Fruit fly (Drosophila melanogaster) whole organism, embryonic: ENCODE data around the gene CG1785.

ENCODE experiments used
- Atf-2 ChIP-seq: fragments of 200-800 bp; sonication (Bioruptor generic); optimal IDR thresholded peaks from 2 replicates; lab custom pipeline; 2016; ENCODE audit warnings: missing biosample characterization, missing genetic modification characterization
- C15 ChIP-seq: fragments of 200-800 bp; sonication (Bioruptor generic); IDR thresholded peaks from 3 replicates; pipeline ENCODE4 v1.3.6; 2022; ENCODE audit warnings: missing biosample characterization, missing genetic modification characterization
- CG11695 ChIP-seq: fragments of 200-800 bp; sonication (Bioruptor generic); IDR thresholded peaks from 3 replicates; pipeline ENCODE4 v1.3.6; 2022; ENCODE audit warnings: missing biosample characterization, missing genetic modification characterization
- CG12236 ChIP-seq: fragments of 200-800 bp; sonication (Bioruptor generic); optimal IDR thresholded peaks from 2 replicates; lab custom pipeline; 2016; ENCODE audit warnings: missing biosample characterization, missing genetic modification characterization
- CG14441 ChIP-seq: fragments of 200-800 bp; sonication (Bioruptor generic); IDR thresholded peaks from 2 replicates; pipeline ENCODE4 v1.3.6; 2022; ENCODE audit warnings: missing biosample characterization, missing genetic modification characterization
- CG14667 ChIP-seq: fragments of 200-800 bp; sonication (Bioruptor generic); IDR thresholded peaks from 2 replicates; pipeline ENCODE4 v1.3.6; 2022; ENCODE audit warnings: missing biosample characterization, missing genetic modification characterization
- CG15073 ChIP-seq: fragments of 200-800 bp; sonication (Bioruptor generic); optimal IDR thresholded peaks from 2 replicates; lab custom pipeline; 2016; ENCODE audit warnings: missing biosample characterization, missing genetic modification characterization
- CG1529 ChIP-seq: fragments of 200-800 bp; sonication (Bioruptor generic); optimal IDR thresholded peaks from 3 replicates; lab custom pipeline; 2018; ENCODE audit warnings: missing biosample characterization, missing genetic modification characterization
- CG17186 ChIP-seq: fragments of 200-800 bp; sonication (Bioruptor generic); optimal IDR thresholded peaks from 3 replicates; lab custom pipeline; 2017; ENCODE audit warnings: missing biosample characterization, missing genetic modification reagents, missing genetic modification characterization
- CG17568 ChIP-seq: fragments of 200-800 bp; sonication (Bioruptor generic); optimal IDR thresholded peaks from 2 replicates; lab custom pipeline; 2018; ENCODE audit warnings: missing biosample characterization, mild to moderate bottlenecking, missing genetic modification characterization, moderate library complexity
- CG18619 ChIP-seq: fragments of 200-800 bp; sonication (Bioruptor generic); optimal IDR thresholded peaks from 3 replicates; lab custom pipeline; 2017; ENCODE audit warnings: missing biosample characterization, mild to moderate bottlenecking, missing genetic modification characterization
- CG2202 ChIP-seq: fragments of 200-800 bp; sonication (Bioruptor generic); optimal IDR thresholded peaks from 2 replicates; lab custom pipeline; 2018; ENCODE audit warnings: missing biosample characterization, mild to moderate bottlenecking, missing genetic modification characterization
- CG34224 ChIP-seq: fragments of 200-800 bp; sonication (Bioruptor generic); IDR thresholded peaks from 3 replicates; pipeline ENCODE4 v1.3.6; 2022; ENCODE audit warnings: missing biosample characterization, missing genetic modification characterization; ENCODE audit not compliant: partially characterized antibody
- CG4424 ChIP-seq: fragments of 200-800 bp; sonication (Bioruptor generic); optimal IDR thresholded peaks from 3 replicates; lab custom pipeline; 2016; ENCODE audit warnings: missing biosample characterization, missing genetic modification characterization
- CG5180 ChIP-seq: fragments of 200-800 bp; sonication (Bioruptor generic); optimal IDR thresholded peaks from 3 replicates; lab custom pipeline; 2017; ENCODE audit warnings: missing biosample characterization, missing genetic modification characterization, mild to moderate bottlenecking, moderate library complexity, missing genetic modification reagents
- CG6854 ChIP-seq: fragments of 200-800 bp; sonication (Bioruptor generic); optimal IDR thresholded peaks from 3 replicates; lab custom pipeline; 2017; ENCODE audit warnings: missing biosample characterization, mild to moderate bottlenecking, missing genetic modification characterization
- CG8359 ChIP-seq: fragments of 200-800 bp; sonication (Bioruptor generic); optimal IDR thresholded peaks from 2 replicates; lab custom pipeline; 2017; ENCODE audit warnings: missing biosample characterization, mild to moderate bottlenecking, missing genetic modification characterization, borderline replicate concordance
- Dad ChIP-seq: fragments of 200-800 bp; sonication (Bioruptor generic); optimal IDR thresholded peaks from 3 replicates; lab custom pipeline; 2016; ENCODE audit warnings: missing biosample characterization, missing genetic modification characterization
- Dip2 ChIP-seq: fragments of 200-800 bp; sonication (Bioruptor generic); IDR thresholded peaks from 2 replicates; pipeline ENCODE4 v1.3.6; 2022; ENCODE audit warnings: missing biosample characterization, missing genetic modification characterization
- H2.0 ChIP-seq: fragments of 200-800 bp; sonication (Bioruptor generic); IDR thresholded peaks from 2 replicates; pipeline ENCODE4 v1.3.6; 2022; ENCODE audit warnings: missing biosample characterization, missing genetic modification characterization
- HHEX ChIP-seq: fragments of 200-800 bp; sonication (Bioruptor generic); optimal IDR thresholded peaks from 3 replicates; lab custom pipeline; 2017; ENCODE audit warnings: missing biosample characterization, mild to moderate bottlenecking, missing genetic modification characterization, missing genetic modification reagents
- HLH3B ChIP-seq: fragments of 200-800 bp; sonication (Bioruptor generic); IDR thresholded peaks from 2 replicates; pipeline ENCODE4 v1.3.6; 2022; ENCODE audit warnings: missing biosample characterization, missing genetic modification characterization
- Hey ChIP-seq: fragments of 200-800 bp; sonication (Bioruptor generic); optimal IDR thresholded peaks from 3 replicates; lab custom pipeline; 2018; ENCODE audit warnings: missing biosample characterization, mild to moderate bottlenecking, missing genetic modification characterization
- HmgZ ChIP-seq: fragments of 200-800 bp; sonication (Bioruptor generic); optimal IDR thresholded peaks from 2 replicates; lab custom pipeline; 2018; ENCODE audit warnings: missing biosample characterization, mild to moderate bottlenecking, missing genetic modification characterization
- Nf-YA ChIP-seq: fragments of 200-800 bp; sonication (Bioruptor generic); IDR thresholded peaks from 2 replicates; pipeline ENCODE4 v1.3.6; 2022; ENCODE audit warnings: missing biosample characterization, missing genetic modification characterization
- Six4 ChIP-seq: fragments of 200-800 bp; sonication (Bioruptor generic); optimal IDR thresholded peaks from 2 replicates; lab custom pipeline; 2016; ENCODE audit warnings: missing biosample characterization, missing genetic modification characterization
- YL-1 ChIP-seq: fragments of 200-800 bp; sonication (Bioruptor generic); optimal IDR thresholded peaks from 3 replicates; lab custom pipeline; 2017; ENCODE audit warnings: missing biosample characterization, mild to moderate bottlenecking, missing genetic modification characterization
- bcd ChIP-seq: fragments of 200-800 bp; sonication (Bioruptor generic); optimal IDR thresholded peaks from 2 replicates; lab custom pipeline; 2017; ENCODE audit warnings: missing biosample characterization, mild to moderate bottlenecking, missing genetic modification characterization
- cad ChIP-seq: fragments of >200 bp; optimal IDR thresholded peaks from 2 replicates; lab custom pipeline; 2017; ENCODE audit warnings: missing biosample characterization, missing genetic modification characterization
- cas ChIP-seq: fragments of 200-800 bp; sonication (Bioruptor generic); IDR thresholded peaks from 2 replicates; pipeline ENCODE4 v1.3.6; 2022; ENCODE audit warnings: missing biosample characterization, missing genetic modification characterization
- chm ChIP-seq: fragments of 200-800 bp; sonication (Bioruptor generic); IDR thresholded peaks from 2 replicates; pipeline ENCODE4 v1.3.6; 2022; ENCODE audit warnings: missing biosample characterization, missing genetic modification characterization
- gt ChIP-seq: fragments of 200-800 bp; sonication (Bioruptor generic); IDR thresholded peaks from 2 replicates; pipeline ENCODE4 v1.3.6; 2022; ENCODE audit warnings: missing biosample characterization, missing genetic modification characterization
- hkb ChIP-seq, 2 experiments: fragments of 200-800 bp in 1 of 2; fragments of >200 bp in 1 of 2; sonication (Bioruptor generic) in 1 of 2; IDR thresholded peaks in 1 of 2; optimal IDR thresholded peaks in 1 of 2; 2 replicates each; pipeline versions ENCODE4 v1.3.6 to Lab custom; 2017 to 2022; ENCODE audit warnings: missing biosample characterization in 1 of 2, missing genetic modification characterization in 1 of 2
- jing ChIP-seq: fragments of 200-800 bp; sonication (Bioruptor generic); optimal IDR thresholded peaks from 2 replicates; lab custom pipeline; 2018; ENCODE audit warnings: missing biosample characterization, mild to moderate bottlenecking, missing genetic modification characterization
- lab ChIP-seq: fragments of 200-800 bp; sonication (Bioruptor generic); optimal IDR thresholded peaks from 3 replicates; lab custom pipeline; 2017; ENCODE audit warnings: missing biosample characterization, missing genetic modification characterization, mild to moderate bottlenecking, moderate library complexity, missing genetic modification reagents
- mam ChIP-seq: fragments of 200-800 bp; sonication (Bioruptor generic); optimal IDR thresholded peaks from 3 replicates; lab custom pipeline; 2016; ENCODE audit warnings: missing biosample characterization, missing genetic modification characterization
- mld ChIP-seq: fragments of 200-800 bp; sonication (Bioruptor generic); IDR thresholded peaks from 3 replicates; pipeline ENCODE4 v1.3.6; 2022; ENCODE audit warnings: missing biosample characterization, missing genetic modification characterization; ENCODE audit not compliant: partially characterized antibody
- nerfin-1 ChIP-seq: fragments of 200-800 bp; sonication (Bioruptor generic); optimal IDR thresholded peaks from 3 replicates; lab custom pipeline; 2019; ENCODE audit warnings: missing biosample characterization, mild to moderate bottlenecking, missing genetic modification characterization, moderate library complexity
- onecut ChIP-seq: fragments of 200-800 bp; sonication (Bioruptor generic); IDR thresholded peaks from 2 replicates; pipeline ENCODE4 v1.3.6; 2022; ENCODE audit warnings: missing biosample characterization, missing genetic modification characterization
- pan ChIP-seq, 4 experiments: fragments of >200 bp in 3 of 4; fragments of 200-800 bp in 1 of 4; sonication (Bioruptor generic) in 1 of 4; optimal IDR thresholded peaks in 3 of 4; IDR thresholded peaks in 1 of 4; 2 replicates each; pipeline versions ENCODE4 v1.3.6 to Lab custom; 2017 to 2022; ENCODE audit warnings: missing biosample characterization in 2 of 4, missing genetic modification characterization in 2 of 4, mixed read lengths in 1 of 4
- pb ChIP-seq: fragments of 200-800 bp; sonication (Bioruptor generic); optimal IDR thresholded peaks from 3 replicates; lab custom pipeline; 2016; ENCODE audit warnings: missing biosample characterization, missing genetic modification characterization
- pho ChIP-seq: fragments of 200-800 bp; sonication (Bioruptor generic); optimal IDR thresholded peaks from 2 replicates; lab custom pipeline; 2016; ENCODE audit warnings: missing biosample characterization, missing genetic modification characterization
- psq ChIP-seq: fragments of 200-800 bp; sonication (Bioruptor generic); optimal IDR thresholded peaks from 2 replicates; lab custom pipeline; 2017; ENCODE audit warnings: missing biosample characterization, missing genetic modification characterization
- seq ChIP-seq: fragments of 200-800 bp; sonication (Bioruptor generic); IDR thresholded peaks from 2 replicates; pipeline ENCODE4 v1.3.6; 2022; ENCODE audit warnings: missing biosample characterization, missing genetic modification characterization
- sima ChIP-seq: fragments of 200-800 bp; sonication (Bioruptor generic); optimal IDR thresholded peaks from 2 replicates; lab custom pipeline; 2016; ENCODE audit warnings: missing biosample characterization, missing genetic modification characterization
- so ChIP-seq: fragments of 200-800 bp; sonication (Bioruptor generic); IDR thresholded peaks from 3 replicates; pipeline ENCODE4 v1.3.6; 2022; ENCODE audit warnings: missing biosample characterization, missing genetic modification characterization
- sqz ChIP-seq: fragments of 200-800 bp; sonication (Bioruptor generic); optimal IDR thresholded peaks from 3 replicates; lab custom pipeline; 2018; ENCODE audit warnings: missing biosample characterization, mild to moderate bottlenecking, missing genetic modification characterization
- tio ChIP-seq: fragments of 200-800 bp; sonication (Bioruptor generic); optimal IDR thresholded peaks from 2 replicates; lab custom pipeline; 2017; ENCODE audit warnings: missing biosample characterization, missing genetic modification characterization, inconsistent platforms
- zen2 ChIP-seq: fragments of 200-800 bp; sonication (Bioruptor generic); IDR thresholded peaks from 3 replicates; pipeline ENCODE4 v1.3.6; 2022; ENCODE audit warnings: missing biosample characterization, missing genetic modification characterization; ENCODE audit not compliant: partially characterized antibody

The CG1785 gene

DNA sequence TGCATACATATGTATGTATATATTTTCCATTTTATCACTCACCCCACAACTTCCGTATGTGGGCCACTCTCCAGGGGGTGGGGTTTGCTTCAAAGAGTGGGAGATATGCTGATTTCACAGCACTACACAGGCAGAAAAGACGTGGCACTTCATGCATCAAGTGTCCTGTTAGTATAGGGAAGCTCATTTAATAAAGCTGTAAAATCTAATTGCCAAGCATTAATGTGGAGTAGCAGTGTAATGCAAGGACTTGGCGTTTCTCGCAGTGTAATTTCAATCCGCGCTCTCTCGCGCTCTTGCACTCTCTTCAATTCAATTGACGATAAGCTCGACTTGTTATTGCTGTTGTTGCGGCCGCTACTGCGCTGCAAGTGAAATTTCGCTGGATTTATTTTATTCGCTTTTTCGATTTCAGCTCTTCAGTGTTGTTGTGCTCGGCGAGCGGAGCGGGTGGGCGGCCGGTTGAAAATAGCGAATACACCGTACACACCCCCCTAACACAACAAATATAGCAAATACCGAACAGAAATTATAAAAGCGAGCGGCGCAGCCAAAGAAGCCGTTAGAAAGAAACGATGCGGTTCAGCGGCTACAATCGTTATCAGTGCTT is 5.4 kb upstream of the CG1785 start, which contains the start of gene Hexo2 (continued):
- TF ChIP-seq tio (GFP tag; lab: Kevin White, UChicago), result peak; percentile 83
- peak; percentile 76 for TF ChIP-seq pho (GFP tag; lab: Kevin White, UChicago)
- TF ChIP-seq CG11695, result peak; percentile 91
- peak; percentile 93 for TF ChIP-seq gt (GFP tag; lab: Robert Waterston, UW)
- peak; percentile 90 for TF ChIP-seq Dad (GFP tag; lab: Kevin White, UChicago)
- TF ChIP-seq pan (optimal IDR thresholded peaks at IDR 0.05; lab: Kevin White, UChicago), result no peak
- peak in 1 of 2 experiments; percentile 96 for TF ChIP-seq pan (GFP tag; optimal IDR thresholded peaks at IDR 0.05 in 1 of 2, IDR thresholded peaks at IDR 0.05 in 1 of 2)
- TF ChIP-seq CG14667 (GFP tag; lab: Robert Waterston, UW), result peak; percentile 92
- peak; percentile 86 for TF ChIP-seq CG12236 (GFP tag; lab: Kevin White, UChicago)
- TF ChIP-seq seq, result peak; percentile 92
- no peak for TF ChIP-seq cad (GFP tag; lab: Kevin White, UChicago)
- peak; percentile 93 for TF ChIP-seq onecut (GFP tag; lab: Robert Waterston, UW)
- peak; percentile 86 for TF ChIP-seq nerfin-1 (tag; lab: Kevin White, UChicago)
- TF ChIP-seq C15 (GFP tag; lab: Robert Waterston, UW), result peak; percentile 50; the same call in 1 of the 3 replicates
- peak; percentile 82 for TF ChIP-seq CG8359 (GFP tag; lab: Kevin White, UChicago)
- TF ChIP-seq cas, result peak; percentile 73; the same call in 1 of the 2 replicates
- peak; percentile 92 for TF ChIP-seq pb (GFP tag; lab: Kevin White, UChicago)
- peak; percentile 76 for TF ChIP-seq sqz
- peak; percentile 97 for TF ChIP-seq chm (GFP tag; lab: Robert Waterston, UW)
- TF ChIP-seq Nf-YA, result peak; percentile 93
- TF ChIP-seq Atf-2 (GFP tag; lab: Kevin White, UChicago), result peak; percentile 94
- peak; percentile 84 for TF ChIP-seq CG5180 (GFP tag; lab: Kevin White, UChicago)
- peak; percentile 37 for TF ChIP-seq YL-1 (GFP tag; lab: Kevin White, UChicago)
- TF ChIP-seq bcd (GFP tag; lab: Kevin White, UChicago), result peak; percentile 92
- peak; percentile 77 for TF ChIP-seq psq (GFP tag; lab: Kevin White, UChicago)
- TF ChIP-seq CG34224 (GFP tag; lab: Robert Waterston, UW), result no peak
- TF ChIP-seq CG2202 (tag; lab: Kevin White, UChicago), result peak; percentile 83
- TF ChIP-seq CG1529 (GFP tag; lab: Kevin White, UChicago), result peak; percentile 92
- no peak for TF ChIP-seq zen2 (GFP tag; lab: Robert Waterston, UW)
- peak; percentile 82 for TF ChIP-seq CG17568 (GFP tag; lab: Kevin White, UChicago)
- TF ChIP-seq CG17186 (GFP tag; lab: Kevin White, UChicago), result peak; percentile 83
- peak; percentile 47 for TF ChIP-seq Hey
- TF ChIP-seq sima (GFP tag; lab: Kevin White, UChicago), result peak; percentile 70
- no peak for TF ChIP-seq mld (GFP tag; lab: Robert Waterston, UW)
- TF ChIP-seq CG6854 (GFP tag; lab: Kevin White, UChicago), result peak; percentile 39
- peak; percentile 96 for TF ChIP-seq H2.0
- TF ChIP-seq so (GFP tag; lab: Robert Waterston, UW), result peak; percentile 96
- TF ChIP-seq CG15073 (GFP tag; lab: Kevin White, UChicago), result peak; percentile 73
- peak; percentile 78 for TF ChIP-seq CG18619 (GFP tag; lab: Kevin White, UChicago)
- peak; percentile 94 for TF ChIP-seq CG4424 (GFP tag; lab: Kevin White, UChicago)
- TF ChIP-seq Six4, result peak; percentile 93
- TF ChIP-seq HHEX (GFP tag; lab: Kevin White, UChicago), result peak; percentile 92
- TF ChIP-seq HLH3B (GFP tag; lab: Robert Waterston, UW), result peak; percentile 97
- TF ChIP-seq hkb (optimal IDR thresholded peaks at IDR 0.05; lab: Kevin White, UChicago), result no peak
- TF ChIP-seq hkb (GFP tag; IDR thresholded peaks at IDR 0.05; lab: Robert Waterston, UW), result peak; percentile 96
- peak; percentile 56 for TF ChIP-seq Dip2 (GFP tag; lab: Robert Waterston, UW)
- TF ChIP-seq HmgZ, result peak; percentile 69
- TF ChIP-seq CG14441 (GFP tag; lab: Robert Waterston, UW), result peak; percentile 97
- TF ChIP-seq jing (GFP tag; lab: Kevin White, UChicago), result peak; percentile 93
- TF ChIP-seq lab (GFP tag; lab: Kevin White, UChicago), result peak; percentile 93
- TF ChIP-seq mam (GFP tag; lab: Kevin White, UChicago), result peak; percentile 88
